Worm (Caenorhabditis elegans) whole organism, early embryonic: Measurements from ENCODE around the gene fbxc-30.

Experiments
- B0310.2 ChIP-seq: sonication (generic microtip); optimal IDR thresholded peaks from 2 replicates; lab custom pipeline; 2016; ENCODE audit warnings: mild to moderate bottlenecking, missing genetic modification characterization, missing compliant biosample characterization
- F13C5.2 ChIP-seq: sonication (generic microtip); optimal IDR thresholded peaks from 2 replicates; lab custom pipeline; 2017; ENCODE audit warnings: mild to moderate bottlenecking, missing genetic modification characterization, inconsistent platforms, missing compliant biosample characterization
- aly-1 ChIP-seq: sonication (generic microtip); optimal IDR thresholded peaks from 2 replicates; lab custom pipeline; 2016; ENCODE audit warnings: missing genetic modification characterization, missing compliant biosample characterization
- ama-1 ChIP-seq: fragments of 150-350 bp; optimal IDR thresholded peaks from 2 replicates; lab custom pipeline; 2014
- ceh-13 ChIP-seq: fragments of 200-800 bp; sonication (Bioruptor generic); optimal IDR thresholded peaks from 2 replicates; lab custom pipeline; 2018; ENCODE audit warnings: mild to moderate bottlenecking, missing genetic modification characterization, missing compliant biosample characterization
- ceh-36 ChIP-seq: sonication (generic microtip); optimal IDR thresholded peaks from 2 replicates; lab custom pipeline; 2016; ENCODE audit warnings: missing genetic modification characterization, inconsistent platforms, missing compliant biosample characterization
- ets-7 ChIP-seq: sonication (generic microtip); optimal IDR thresholded peaks from 2 replicates; lab custom pipeline; 2016; ENCODE audit warnings: missing genotype, missing genetic modification characterization, missing compliant biosample characterization
- flt-1 ChIP-seq: fragments of 200-800 bp; sonication (Bioruptor generic); IDR thresholded peaks from 2 replicates; pipeline ENCODE4 v1.3.6; 2022; ENCODE audit warnings: missing genetic modification characterization, missing compliant biosample characterization
- hmbx-1 ChIP-seq: sonication (generic microtip); optimal IDR thresholded peaks from 2 replicates; lab custom pipeline; 2016; ENCODE audit warnings: mild to moderate bottlenecking, missing genetic modification characterization, missing compliant biosample characterization
- hmg-4 ChIP-seq: fragments of 200-800 bp; sonication (Bioruptor generic); optimal IDR thresholded peaks from 2 replicates; lab custom pipeline; 2018; ENCODE audit warnings: mild to moderate bottlenecking, missing genetic modification characterization, missing compliant biosample characterization
- hnd-1 ChIP-seq: sonication (generic microtip); optimal IDR thresholded peaks from 2 replicates; lab custom pipeline; 2016; ENCODE audit warnings: missing genetic modification characterization, missing compliant biosample characterization
- pes-1 ChIP-seq: fragments of 200-800 bp; sonication (Bioruptor generic); IDR thresholded peaks from 2 replicates; pipeline ENCODE4 v1.3.6; 2022; ENCODE audit warnings: missing genetic modification reagents, missing genetic modification characterization, missing compliant biosample characterization
- scrt-1 ChIP-seq: fragments of 200-800 bp; sonication (Bioruptor generic); IDR thresholded peaks from 2 replicates; pipeline ENCODE4 v1.3.6; 2022; ENCODE audit warnings: missing genetic modification characterization, missing compliant biosample characterization
- sea-1 ChIP-seq: fragments of 200-800 bp; sonication (Bioruptor generic); conservative IDR thresholded peaks from 2 replicates; pipeline ENCODE4 v1.3.6; 2022; ENCODE audit warnings: missing genetic modification characterization, missing compliant biosample characterization
- tbx-11 ChIP-seq: fragments of 200-800 bp; sonication (Bioruptor generic); IDR thresholded peaks from 2 replicates; pipeline ENCODE4 v1.3.6; 2022; ENCODE audit warnings: missing genetic modification characterization, missing compliant biosample characterization
- tbx-37 ChIP-seq: fragments of 200-800 bp; sonication (Bioruptor generic); conservative IDR thresholded peaks from 2 replicates; pipeline ENCODE4 v1.3.6; 2022; ENCODE audit warnings: missing genetic modification reagents, missing genetic modification characterization, missing compliant biosample characterization
- tra-4 ChIP-seq: sonication (generic microtip); optimal IDR thresholded peaks from 2 replicates; lab custom pipeline; 2017; ENCODE audit warnings: missing genetic modification characterization, missing compliant biosample characterization

fbxc-30 gene

DNA sequence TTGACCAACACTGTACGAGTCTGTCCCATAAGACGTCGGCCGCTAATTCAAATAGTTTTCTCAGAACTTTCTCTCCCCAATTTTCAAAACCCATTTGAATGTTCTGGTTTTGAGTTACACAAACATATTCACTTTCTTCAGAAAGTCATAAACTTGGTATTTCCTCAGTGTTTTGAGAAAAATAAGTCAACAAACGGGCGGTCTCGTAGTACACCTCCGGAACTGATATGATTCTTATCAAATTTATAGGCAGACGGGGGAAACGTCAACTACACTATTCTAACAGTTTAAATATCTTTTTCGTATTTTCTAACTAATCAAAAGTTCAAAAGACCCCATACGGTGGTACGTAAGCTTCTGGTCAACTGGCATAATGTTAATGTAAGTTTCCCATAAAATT lies 33.2 kb upstream of the fbxc-30 start:
- no peak for TF ChIP-seq hmbx-1
- no peak for TF ChIP-seq pes-1 (GFP tag; lab: Robert Waterston, UW)
- TF ChIP-seq ceh-36 (tag; lab: Kevin White, UChicago): no peak
- TF ChIP-seq hmg-4: no peak
- no peak for TF ChIP-seq B0310.2 (tag; lab: Kevin White, UChicago)
- TF ChIP-seq F13C5.2 (tag; lab: Kevin White, UChicago): no peak
- no peak for TF ChIP-seq tbx-11 (GFP tag; lab: Robert Waterston, UW)
- TF ChIP-seq hnd-1 (tag; lab: Kevin White, UChicago): no peak
- no peak for TF ChIP-seq ceh-13
- TF ChIP-seq flt-1 (GFP tag; lab: Robert Waterston, UW): no peak
- no peak for TF ChIP-seq aly-1 (tag; lab: Kevin White, UChicago)

DNA sequence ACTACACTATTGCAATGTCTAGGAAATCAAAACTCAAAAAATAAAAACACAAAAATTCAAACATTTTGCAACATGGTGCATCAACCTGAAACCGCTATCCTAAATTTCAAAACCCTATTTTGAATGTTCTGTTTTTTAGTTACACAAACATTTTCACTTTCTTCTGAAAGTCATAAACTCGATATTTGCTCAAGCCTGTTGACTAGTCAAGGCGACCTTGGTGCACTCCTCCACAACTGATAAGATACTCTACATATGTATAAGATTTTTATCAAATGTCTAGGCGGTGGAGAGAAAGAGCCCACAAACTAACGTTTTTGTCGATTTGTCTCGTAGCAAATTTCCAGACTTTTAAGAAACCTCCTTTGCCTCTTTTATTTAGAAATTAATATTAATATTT lies 29.4 kb upstream of the fbxc-30 start, which contains the start of gene T07D3.4:
Gene T07D3.4, plus strand, starts transcription at position 286 of the 400 bp plus-strand sequence.
- TF ChIP-seq scrt-1: no peak
- no peak for TF ChIP-seq tbx-11 (GFP tag; lab: Robert Waterston, UW)
- no peak for TF ChIP-seq aly-1 (tag; lab: Kevin White, UChicago)
- no peak for TF ChIP-seq ets-7 (tag; lab: Kevin White, UChicago)
- TF ChIP-seq tbx-37 (GFP tag; lab: Robert Waterston, UW): no peak
- TF ChIP-seq ceh-13: no peak
- no peak for TF ChIP-seq sea-1 (GFP tag; lab: Robert Waterston, UW)
- TF ChIP-seq ama-1: no peak

ce11 chrII:900720-901332 lies 16.6 kb upstream of the fbxc-30 start, which contains the start of gene T07D3.9:
T07D3.9 (minus strand) TSS chrII:900913.
- TF ChIP-seq pes-1 (GFP tag; lab: Robert Waterston, UW): no peak

- TF ChIP-seq tbx-11 (GFP tag; lab: Robert Waterston, UW) (no peak), flt-1 (GFP tag; lab: Robert Waterston, UW) (no peak), B0310.2 (tag; lab: Kevin White, UChicago) (no peak)
Measured at ce11 chrII:901632-902031, 15.8 kb upstream of the fbxc-30 start, which contains the start of gene T07D3.2. T07D3.2 (plus strand) TSS chrII:901932.

- TF ChIP-seq sea-1 (GFP tag; lab: Robert Waterston, UW) (0 out of 2 replicates have a peak, but pooled peaks have one; percentile 29), tbx-37 (GFP tag; lab: Robert Waterston, UW) (no peak), pes-1 (GFP tag; lab: Robert Waterston, UW) (peak; percentile 37; the same call in 1 of the 2 replicates)
Measured at ce11 chrII:905335-905734, 12.1 kb upstream of the fbxc-30 start.

DNA sequence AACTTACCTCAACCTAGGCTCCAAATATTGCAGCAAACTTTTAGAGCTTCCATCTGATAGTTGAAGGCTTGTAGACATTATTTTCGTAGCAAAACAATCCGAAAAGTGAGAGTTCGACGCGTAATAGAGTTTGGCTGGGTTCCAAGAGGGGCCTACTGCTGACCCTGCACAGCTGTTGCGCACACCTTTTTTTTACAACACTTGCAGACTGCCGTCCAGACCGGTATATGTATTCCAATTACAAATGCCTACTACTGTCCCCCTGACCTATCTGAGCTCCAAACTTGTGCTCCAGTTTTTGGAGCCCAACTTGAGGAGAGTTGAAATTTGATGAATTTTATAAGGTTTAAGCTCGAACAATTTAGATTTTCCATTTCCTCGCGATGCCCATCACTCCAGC lies 7.9 kb upstream of the fbxc-30 start, which contains the start of the genes fbxc-24 and fbxc-27:
Gene fbxc-24, minus strand, starts transcription at position 101 of the 400 bp plus-strand sequence.
Gene fbxc-27, plus strand, starts transcription at position 216 of the 400 bp plus-strand sequence.
- TF ChIP-seq ama-1 (no peak), flt-1 (GFP tag; lab: Robert Waterston, UW) (no peak)

DNA sequence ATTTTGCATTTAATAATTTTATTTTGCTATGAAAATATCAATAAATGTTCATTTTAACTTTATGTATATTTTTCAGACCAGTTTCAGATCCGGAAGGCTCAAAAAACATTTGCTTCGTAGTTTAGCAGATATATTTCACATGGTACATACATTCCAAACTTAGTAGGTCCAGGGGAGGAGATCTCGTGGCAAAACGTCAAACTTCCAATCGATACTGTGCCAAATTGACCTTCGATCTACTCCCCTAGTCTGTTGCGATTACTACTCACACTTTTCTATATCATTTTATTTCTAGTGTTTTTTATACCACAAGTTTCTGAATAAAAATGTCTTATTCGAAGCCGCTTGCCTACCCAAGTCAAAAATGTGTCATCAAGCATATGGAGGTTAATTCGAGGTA lies 5.7 kb upstream of the fbxc-30 start, which contains the start of gene fbxc-31:
Gene fbxc-31, plus strand, starts transcription at position 301 of the 400 bp plus-strand sequence.
- TF ChIP-seq ceh-36 (tag; lab: Kevin White, UChicago) (no peak), hnd-1 (tag; lab: Kevin White, UChicago) (no peak), aly-1 (tag; lab: Kevin White, UChicago) (no peak), scrt-1 (no peak), ceh-13 (no peak), tbx-37 (GFP tag; lab: Robert Waterston, UW) (no peak), flt-1 (GFP tag; lab: Robert Waterston, UW) (no peak), hmbx-1 (no peak), hmg-4 (no peak), tbx-11 (GFP tag; lab: Robert Waterston, UW) (no peak)

ce11 chrII:913222-913722 lies 4.2 kb upstream of the fbxc-30 start, which contains the start of gene fbxc-33:
fbxc-33 (plus strand) TSS chrII:913672.
- no peak for TF ChIP-seq ceh-13
- TF ChIP-seq hnd-1 (tag; lab: Kevin White, UChicago): no peak
- TF ChIP-seq pes-1 (GFP tag; lab: Robert Waterston, UW): no peak
- no peak for TF ChIP-seq ama-1
- TF ChIP-seq tbx-11 (GFP tag; lab: Robert Waterston, UW): no peak
- TF ChIP-seq sea-1 (GFP tag; lab: Robert Waterston, UW): no peak
- TF ChIP-seq hmg-4: no peak
- no peak for TF ChIP-seq F13C5.2 (tag; lab: Kevin White, UChicago)
- no peak for TF ChIP-seq ets-7 (tag; lab: Kevin White, UChicago)
- no peak for TF ChIP-seq flt-1 (GFP tag; lab: Robert Waterston, UW)
- TF ChIP-seq aly-1 (tag; lab: Kevin White, UChicago): no peak
- no peak for TF ChIP-seq B0310.2 (tag; lab: Kevin White, UChicago)
- TF ChIP-seq ceh-36 (tag; lab: Kevin White, UChicago): no peak
- TF ChIP-seq scrt-1: no peak
- TF ChIP-seq hmbx-1: no peak
- TF ChIP-seq tbx-37 (GFP tag; lab: Robert Waterston, UW): no peak
- no peak for TF ChIP-seq tra-4 (tag; lab: Kevin White, UChicago)
